Worm (Caenorhabditis elegans) whole organism, L1 larva: ENCODE results near the gene E04D5.5.

ENCODE experiments used
- grh-1 ChIP-seq: fragments of 200-800 bp; sonication (Bioruptor generic); IDR thresholded peaks from 2 replicates; pipeline ENCODE4 v1.3.6; 2022; ENCODE audit warnings: missing genetic modification reagents, missing genetic modification characterization, missing compliant biosample characterization
- lin-39 ChIP-seq: fragments of 150-350 bp; optimal IDR thresholded peaks from 2 replicates; lab custom pipeline; 2014; ENCODE audit warnings: missing biosample characterization, missing genetic modification reagents, missing genetic modification characterization
- mab-9 ChIP-seq: fragments of 200-800 bp; sonication (Bioruptor generic); IDR thresholded peaks from 2 replicates; pipeline ENCODE4 v1.3.6; 2022; ENCODE audit warnings: missing genetic modification reagents, missing genetic modification characterization, missing compliant biosample characterization
- snu-23 ChIP-seq: sonication (generic microtip); optimal IDR thresholded peaks from 2 replicates; lab custom pipeline; 2016; ENCODE audit warnings: missing genetic modification characterization, missing compliant biosample characterization

ce11 chrII:10390854-10391253, 20.2 kb upstream of the E04D5.5 start, which contains the start of the genes T09F3.2 and T09F3.7:
- TF ChIP-seq snu-23 (GFP tag; lab: Kevin White, UChicago) (no peak), grh-1 (no peak), lin-39 (tag; lab: Kevin White, UChicago) (no peak), mab-9 (no peak)
